Worm (Caenorhabditis elegans) whole organism, young adult: ENCODE results near the gene ZK1290.7.

Experiments used
- F57C9.4 ChIP-seq: sonication (generic microtip); optimal IDR thresholded peaks from 2 replicates; lab custom pipeline; 2017; ENCODE audit warnings: mild to moderate bottlenecking, missing genetic modification characterization, missing compliant biosample characterization
- ceh-100 ChIP-seq: fragments of 200-800 bp; sonication (Bioruptor generic); IDR thresholded peaks from 2 replicates; pipeline ENCODE4 v1.3.6; 2022; ENCODE audit warnings: missing genetic modification reagents, missing genetic modification characterization, missing compliant biosample characterization
- hrde-1 ChIP-seq: sonication (generic microtip); optimal IDR thresholded peaks from 2 replicates; lab custom pipeline; 2016; ENCODE audit warnings: missing genetic modification characterization, mild to moderate bottlenecking, missing compliant biosample characterization, moderate library complexity, missing genotype, missing genetic modification reagents, borderline replicate concordance
- madf-6 ChIP-seq: fragments of 200-800 bp; sonication (Bioruptor generic); IDR thresholded peaks from 2 replicates; pipeline ENCODE4 v1.3.6; 2022; ENCODE audit warnings: missing genetic modification reagents, missing genetic modification characterization, missing compliant biosample characterization

DNA sequence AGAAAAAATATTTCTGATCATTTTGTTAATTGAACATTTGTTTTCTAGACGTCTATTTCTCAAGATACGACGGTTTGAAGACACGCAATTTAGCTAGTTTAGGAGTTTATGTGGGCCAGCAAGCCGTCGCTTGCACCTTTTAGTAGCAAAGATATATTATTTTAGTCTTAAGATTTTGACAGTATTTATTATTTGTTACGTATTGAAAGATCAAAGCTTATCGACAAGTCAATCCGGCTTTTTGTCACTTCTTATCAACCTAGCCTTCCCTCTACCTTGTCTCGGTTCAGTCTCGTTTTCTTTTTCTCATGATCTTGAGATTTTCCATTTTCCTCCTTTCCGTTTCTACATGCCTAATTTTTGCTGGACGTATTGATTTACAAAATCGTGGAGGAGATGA is 48.8 kb upstream of the ZK1290.7 start, which contains the start of gene F35D2.2:
- TF ChIP-seq hrde-1 (tag; lab: Kevin White, UChicago) (no peak), madf-6 (GFP tag; lab: Robert Waterston, UW) (no peak), ceh-100 (no peak), F57C9.4 (tag; lab: Kevin White, UChicago) (no peak)
